Worm (Caenorhabditis elegans): ENCODE data around the gene srd-11.

DNA sequence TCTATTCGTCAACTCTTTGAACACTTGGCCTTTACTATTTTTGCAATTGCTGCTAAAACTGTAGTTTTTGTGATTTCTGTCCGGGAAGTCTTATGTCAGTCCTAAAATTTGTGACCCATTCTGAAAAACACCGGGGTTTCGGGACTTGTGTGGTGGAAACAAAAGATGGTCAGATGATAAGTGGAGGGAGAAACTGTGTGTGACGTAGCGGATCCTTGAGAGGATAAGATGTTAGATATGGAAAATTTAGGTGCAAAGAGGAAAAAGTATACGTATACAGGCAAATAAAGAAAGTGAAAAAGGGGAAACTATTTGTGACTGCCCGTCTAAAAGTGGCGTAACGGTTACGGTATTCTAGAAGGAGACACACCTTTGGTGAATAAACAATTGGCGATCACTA lies 16.8 kb upstream of the srd-11 start:
- TF ChIP-seq skn-1 (tag; optimal IDR thresholded peaks at IDR 0.05) (no peak), egl-27 (tag; optimal IDR thresholded peaks at IDR 0.05) (no peak)

Measured in whole organism, L3 larva.